Worm (Caenorhabditis elegans): ENCODE measurements around the gene srt-74.

DNA sequence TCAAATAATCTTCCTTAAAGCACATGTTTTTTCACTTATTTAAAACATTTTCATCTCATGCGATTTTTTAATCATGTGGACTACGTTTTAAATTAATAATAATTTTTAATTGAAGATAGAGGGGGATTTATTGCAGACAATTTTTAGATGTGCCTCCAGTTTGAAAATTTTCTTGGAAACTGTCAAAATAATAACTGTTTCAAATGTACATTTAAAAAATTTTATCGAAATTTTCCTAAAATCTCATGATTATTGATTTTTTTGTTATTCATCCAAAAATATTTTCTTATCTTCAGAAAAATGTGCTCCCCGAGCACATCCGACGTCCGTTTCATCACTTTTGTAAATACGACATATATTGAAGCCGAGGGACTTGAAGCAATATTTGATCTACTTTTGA is 25.3 kb downstream of the srt-74 start, which contains the start of gene sre-8:
- TF ChIP-seq hlh-15 (tag; optimal IDR thresholded peaks at IDR 0.05) (no peak), pros-1 (tag; optimal IDR thresholded peaks at IDR 0.05) (no peak), dve-1 (tag; optimal IDR thresholded peaks at IDR 0.05) (no peak), sox-4 (tag; optimal IDR thresholded peaks at IDR 0.05) (no peak), npax-4 (tag; optimal IDR thresholded peaks at IDR 0.05) (no peak), tbx-7 (tag; optimal IDR thresholded peaks at IDR 0.05) (no peak), pha-2 (tag; optimal IDR thresholded peaks at IDR 0.05) (no peak), unc-86 (tag; optimal IDR thresholded peaks at IDR 0.05) (no peak), T23F11.4 (GFP tag; optimal IDR thresholded peaks at IDR 0.05) (no peak), unc-3 (GFP tag; conservative IDR thresholded peaks at IDR 0.05) (no peak), unc-3 (tag; optimal IDR thresholded peaks at IDR 0.05) (no peak), lin-11 (tag; optimal IDR thresholded peaks at IDR 0.05) (no peak)

Measured in whole organism, late embryonic.